Worm (Caenorhabditis elegans): ENCODE measurements around the gene nlp-16.

- no peak for TF ChIP-seq snpc-4 (tag; optimal IDR thresholded peaks at IDR 0.05)
- TF ChIP-seq nhr-76 (tag; optimal IDR thresholded peaks at IDR 0.05): no peak
- TF ChIP-seq aly-2 (tag; optimal IDR thresholded peaks at IDR 0.05): no peak
- no peak for TF ChIP-seq nhr-12 (tag; optimal IDR thresholded peaks at IDR 0.05)
- no peak for TF ChIP-seq unc-39 (tag; optimal IDR thresholded peaks at IDR 0.05)
- TF ChIP-seq pqm-1 (tag; optimal IDR thresholded peaks at IDR 0.05): no peak
- TF ChIP-seq fkh-10 (GFP tag; optimal IDR thresholded peaks at IDR 0.05): no peak
- TF ChIP-seq nhr-77 (tag; optimal IDR thresholded peaks at IDR 0.05): no peak
- TF ChIP-seq unc-62 (GFP tag; optimal IDR thresholded peaks at IDR 0.05): no peak
- no peak for TF ChIP-seq eor-1 (tag; optimal IDR thresholded peaks at IDR 0.05)
These were observed 10.0 kb downstream of the nlp-16 start, which contains the start of gene F58F9.1 for ce11 chrIV:6249591-6249990.
